Fruit fly (Drosophila melanogaster) whole organism, embryonic: ENCODE results near the gene Vha16-5.
A peak's percentile ranks its signal among the peaks of the same experiment; 100 is the strongest.

Experiments
- ATbp ChIP-seq: fragments of 200-800 bp; sonication (Bioruptor generic); optimal IDR thresholded peaks from 2 replicates; lab custom pipeline; 2017; ENCODE audit warnings: missing biosample characterization, mild to moderate bottlenecking, missing genetic modification characterization, missing genetic modification reagents
- Abd-B ChIP-seq: fragments of 200-800 bp; sonication (Bioruptor generic); optimal IDR thresholded peaks from 2 replicates; lab custom pipeline; 2018; ENCODE audit warnings: missing biosample characterization, mild to moderate bottlenecking, missing genetic modification characterization, moderate library complexity
- Antp ChIP-seq: fragments of 200-800 bp; sonication (Bioruptor generic); optimal IDR thresholded peaks from 3 replicates; lab custom pipeline; 2016; ENCODE audit warnings: missing biosample characterization, missing genetic modification characterization
- B-H1 ChIP-seq: fragments of 200-800 bp; sonication (Bioruptor generic); IDR thresholded peaks from 3 replicates; pipeline ENCODE4 v1.3.6; 2022; ENCODE audit warnings: missing biosample characterization, missing genetic modification characterization
- B-H2 ChIP-seq: fragments of 200-800 bp; sonication (Bioruptor generic); optimal IDR thresholded peaks from 2 replicates; lab custom pipeline; 2018; ENCODE audit warnings: missing biosample characterization, mild to moderate bottlenecking, missing genetic modification characterization
- Bteb2 ChIP-seq: fragments of 200-800 bp; sonication (Bioruptor generic); optimal IDR thresholded peaks from 2 replicates; lab custom pipeline; 2016; ENCODE audit warnings: missing biosample characterization, missing genetic modification characterization
- CG10274 ChIP-seq: fragments of 200-800 bp; sonication (Bioruptor generic); optimal IDR thresholded peaks from 3 replicates; lab custom pipeline; 2017; ENCODE audit warnings: missing biosample characterization, mild to moderate bottlenecking, missing genetic modification characterization
- CG10321 ChIP-seq: fragments of 200-800 bp; sonication (Bioruptor generic); IDR thresholded peaks from 2 replicates; pipeline ENCODE4 v1.3.6; 2022; ENCODE audit warnings: missing biosample characterization, missing genetic modification characterization
- CG11723 ChIP-seq: fragments of 200-800 bp; sonication (Bioruptor generic); optimal IDR thresholded peaks from 2 replicates; lab custom pipeline; 2017; ENCODE audit warnings: missing biosample characterization, mild to moderate bottlenecking, missing genetic modification characterization
- CG13624 ChIP-seq: fragments of 200-800 bp; sonication (Bioruptor generic); optimal IDR thresholded peaks from 2 replicates; lab custom pipeline; 2016; ENCODE audit warnings: missing biosample characterization, missing genetic modification characterization
- CG14667 ChIP-seq: fragments of 200-800 bp; sonication (Bioruptor generic); IDR thresholded peaks from 2 replicates; pipeline ENCODE4 v1.3.6; 2022; ENCODE audit warnings: missing biosample characterization, missing genetic modification characterization
- CG1529 ChIP-seq: fragments of 200-800 bp; sonication (Bioruptor generic); optimal IDR thresholded peaks from 3 replicates; lab custom pipeline; 2018; ENCODE audit warnings: missing biosample characterization, missing genetic modification characterization
- CG15514 ChIP-seq: fragments of 200-800 bp; sonication (Bioruptor generic); optimal IDR thresholded peaks from 3 replicates; lab custom pipeline; 2017; ENCODE audit warnings: missing biosample characterization, missing genetic modification characterization, mild to moderate bottlenecking, moderate library complexity, missing genetic modification reagents
- CG1603 ChIP-seq: fragments of 200-800 bp; sonication (Bioruptor generic); optimal IDR thresholded peaks from 2 replicates; lab custom pipeline; 2019; ENCODE audit warnings: missing biosample characterization, mild to moderate bottlenecking, missing genetic modification characterization, moderate library complexity
- CG30403 ChIP-seq: fragments of 200-800 bp; sonication (Bioruptor generic); optimal IDR thresholded peaks from 3 replicates; lab custom pipeline; 2016; ENCODE audit warnings: missing biosample characterization, missing genetic modification characterization
- CG3163 ChIP-seq: fragments of 200-800 bp; sonication (Bioruptor generic); optimal IDR thresholded peaks from 3 replicates; lab custom pipeline; 2016; ENCODE audit warnings: missing biosample characterization, missing genetic modification characterization
- CG4617 ChIP-seq: fragments of 200-800 bp; sonication (Bioruptor generic); optimal IDR thresholded peaks from 3 replicates; lab custom pipeline; 2016; ENCODE audit warnings: missing biosample characterization, missing genetic modification characterization, borderline replicate concordance
- CG7963 ChIP-seq: fragments of 200-800 bp; sonication (Bioruptor generic); IDR thresholded peaks from 3 replicates; pipeline ENCODE4 v1.3.6; 2022; ENCODE audit warnings: missing biosample characterization, missing genetic modification characterization; ENCODE audit not compliant: partially characterized antibody
- CG8944 ChIP-seq: fragments of 200-800 bp; sonication (Bioruptor generic); optimal IDR thresholded peaks from 3 replicates; lab custom pipeline; 2016; ENCODE audit warnings: missing biosample characterization, missing genetic modification characterization
- Chrac-16 ChIP-seq: fragments of 200-800 bp; sonication (Bioruptor generic); optimal IDR thresholded peaks from 3 replicates; lab custom pipeline; 2016; ENCODE audit warnings: missing biosample characterization, missing genetic modification characterization
- D ChIP-seq, 2 experiments: fragments of 200-800 bp in 1 of 2; fragments of >200 bp in 1 of 2; sonication (Bioruptor generic) in 1 of 2; optimal IDR thresholded peaks; 2 replicates in 1 of 2; 3 replicates in 1 of 2; lab custom pipeline; 2017; ENCODE audit warnings: mild to moderate bottlenecking in 1 of 2, missing biosample characterization in 1 of 2, missing genetic modification characterization in 1 of 2, missing genetic modification reagents in 1 of 2
- Dbx ChIP-seq: fragments of 200-800 bp; sonication (Bioruptor generic); IDR thresholded peaks from 3 replicates; pipeline ENCODE4 v1.3.6; 2022; ENCODE audit warnings: missing biosample characterization, missing genetic modification characterization
- E2f1 ChIP-seq: fragments of 200-800 bp; sonication (Bioruptor generic); IDR thresholded peaks from 2 replicates; pipeline ENCODE4 v1.3.6; 2022; ENCODE audit warnings: missing biosample characterization, missing genetic modification characterization
- Elba2 ChIP-seq: fragments of 200-800 bp; sonication (Bioruptor generic); optimal IDR thresholded peaks from 3 replicates; lab custom pipeline; 2016; ENCODE audit warnings: missing biosample characterization, missing genetic modification characterization
- Ets65A ChIP-seq: fragments of 200-800 bp; sonication (Bioruptor generic); peaks from one replicate; lab custom pipeline; 2016; ENCODE audit warnings: missing biosample characterization, missing genetic modification characterization
- HLH4C ChIP-seq: fragments of 200-800 bp; sonication (Bioruptor generic); IDR thresholded peaks from 3 replicates; pipeline ENCODE4 v1.3.6; 2022; ENCODE audit warnings: missing biosample characterization, missing genetic modification characterization; ENCODE audit not compliant: partially characterized antibody
- Lim3 ChIP-seq: fragments of 200-800 bp; sonication (Bioruptor generic); IDR thresholded peaks from 2 replicates; pipeline ENCODE4 v1.3.6; 2022; ENCODE audit warnings: missing biosample characterization, missing genetic modification characterization
- MESR4 ChIP-seq: fragments of 200-800 bp; sonication (Bioruptor generic); optimal IDR thresholded peaks from 2 replicates; lab custom pipeline; 2018; ENCODE audit warnings: missing biosample characterization, mild to moderate bottlenecking, missing genetic modification characterization, moderate library complexity
- MTF-1 ChIP-seq: fragments of 200-800 bp; sonication (Bioruptor generic); optimal IDR thresholded peaks from 2 replicates; lab custom pipeline; 2018; ENCODE audit warnings: missing biosample characterization, mild to moderate bottlenecking, missing genetic modification characterization, borderline replicate concordance
- Med ChIP-seq: fragments of 200-800 bp; sonication (Bioruptor generic); peaks from one replicate; lab custom pipeline; 2016; ENCODE audit warnings: missing biosample characterization, missing genetic modification characterization, mild to moderate bottlenecking, inconsistent platforms, moderate library complexity
- Side ChIP-seq: fragments of 200-800 bp; sonication (Bioruptor generic); optimal IDR thresholded peaks from 2 replicates; lab custom pipeline; 2016; ENCODE audit warnings: missing biosample characterization, missing genetic modification characterization
- Sox100B ChIP-seq: fragments of 200-800 bp; sonication (Bioruptor generic); optimal IDR thresholded peaks from 3 replicates; lab custom pipeline; 2018; ENCODE audit warnings: missing biosample characterization, mild to moderate bottlenecking, missing genetic modification characterization
- Ssrp ChIP-seq: fragments of 200-800 bp; sonication (Bioruptor generic); optimal IDR thresholded peaks from 2 replicates; lab custom pipeline; 2018; ENCODE audit warnings: missing biosample characterization, mild to moderate bottlenecking, missing genetic modification characterization, moderate library complexity
- Vsx1 ChIP-seq: fragments of 200-800 bp; sonication (Bioruptor generic); optimal IDR thresholded peaks from 2 replicates; lab custom pipeline; 2017; ENCODE audit warnings: missing biosample characterization, mild to moderate bottlenecking, missing genetic modification characterization, missing genetic modification reagents
- ase ChIP-seq: fragments of 200-800 bp; sonication (Bioruptor generic); IDR thresholded peaks from 3 replicates; pipeline ENCODE4 v1.3.6; 2022; ENCODE audit warnings: missing biosample characterization, missing genetic modification characterization
- bbx ChIP-seq: fragments of 200-800 bp; sonication (Bioruptor generic); IDR thresholded peaks from 2 replicates; pipeline ENCODE4 v1.3.6; 2022; ENCODE audit warnings: missing biosample characterization, missing genetic modification characterization; ENCODE audit not compliant: partially characterized antibody
- cas ChIP-seq: fragments of 200-800 bp; sonication (Bioruptor generic); IDR thresholded peaks from 2 replicates; pipeline ENCODE4 v1.3.6; 2022; ENCODE audit warnings: missing biosample characterization, missing genetic modification characterization
- fd3F ChIP-seq: fragments of 200-800 bp; sonication (Bioruptor generic); optimal IDR thresholded peaks from 2 replicates; lab custom pipeline; 2018; ENCODE audit warnings: missing biosample characterization, mild to moderate bottlenecking, missing genetic modification characterization, moderate library complexity
- gfzf ChIP-seq: fragments of 200-800 bp; sonication (Bioruptor generic); optimal IDR thresholded peaks from 2 replicates; lab custom pipeline; 2016; ENCODE audit warnings: missing biosample characterization, mild to moderate bottlenecking, missing genetic modification characterization, moderate library complexity
- hbn ChIP-seq: fragments of 200-800 bp; sonication (Bioruptor generic); IDR thresholded peaks from 2 replicates; pipeline ENCODE4 v1.3.6; 2022; ENCODE audit warnings: missing biosample characterization, missing genetic modification characterization; ENCODE audit not compliant: partially characterized antibody
- knrl ChIP-seq: fragments of 200-800 bp; sonication (Bioruptor generic); IDR thresholded peaks from 3 replicates; pipeline ENCODE4 v1.3.6; 2022; ENCODE audit warnings: missing biosample characterization, missing genetic modification characterization; ENCODE audit not compliant: partially characterized antibody
- nau ChIP-seq: fragments of 200-800 bp; sonication (Bioruptor generic); optimal IDR thresholded peaks from 3 replicates; lab custom pipeline; 2017; ENCODE audit warnings: missing biosample characterization, mild to moderate bottlenecking, missing genetic modification characterization, missing genetic modification reagents
- pan ChIP-seq, 4 experiments: fragments of >200 bp in 3 of 4; fragments of 200-800 bp in 1 of 4; sonication (Bioruptor generic) in 1 of 4; optimal IDR thresholded peaks in 3 of 4; IDR thresholded peaks in 1 of 4; 2 replicates each; pipeline versions ENCODE4 v1.3.6 to Lab custom; 2017 to 2022; ENCODE audit warnings: missing biosample characterization in 2 of 4, missing genetic modification characterization in 2 of 4, mixed read lengths in 1 of 4
- pum ChIP-seq: fragments of 200-800 bp; sonication (Bioruptor generic); optimal IDR thresholded peaks from 2 replicates; lab custom pipeline; 2016; ENCODE audit warnings: missing biosample characterization, missing genetic modification characterization
- tin ChIP-seq: fragments of 200-800 bp; sonication (Bioruptor generic); optimal IDR thresholded peaks from 3 replicates; lab custom pipeline; 2016; ENCODE audit warnings: missing biosample characterization, missing genetic modification characterization
- twi ChIP-seq: fragments of 200-800 bp; optimal IDR thresholded peaks from 2 replicates; lab custom pipeline; 2019; ENCODE audit warnings: missing biosample characterization, mild to moderate bottlenecking, missing genetic modification characterization, moderate library complexity
- tx ChIP-seq: fragments of 200-800 bp; sonication (Bioruptor generic); optimal IDR thresholded peaks from 2 replicates; lab custom pipeline; 2016; ENCODE audit warnings: missing biosample characterization, missing genetic modification characterization
- unpg ChIP-seq: fragments of 200-800 bp; sonication (Bioruptor generic); optimal IDR thresholded peaks from 3 replicates; lab custom pipeline; 2018; ENCODE audit warnings: missing biosample characterization, mild to moderate bottlenecking, missing genetic modification characterization, moderate library complexity
- zfh1 ChIP-seq: fragments of 200-800 bp; sonication (Bioruptor generic); IDR thresholded peaks from 3 replicates; pipeline ENCODE4 v1.3.6; 2022; ENCODE audit warnings: missing biosample characterization, missing genetic modification characterization

Gene Vha16-5

DNA sequence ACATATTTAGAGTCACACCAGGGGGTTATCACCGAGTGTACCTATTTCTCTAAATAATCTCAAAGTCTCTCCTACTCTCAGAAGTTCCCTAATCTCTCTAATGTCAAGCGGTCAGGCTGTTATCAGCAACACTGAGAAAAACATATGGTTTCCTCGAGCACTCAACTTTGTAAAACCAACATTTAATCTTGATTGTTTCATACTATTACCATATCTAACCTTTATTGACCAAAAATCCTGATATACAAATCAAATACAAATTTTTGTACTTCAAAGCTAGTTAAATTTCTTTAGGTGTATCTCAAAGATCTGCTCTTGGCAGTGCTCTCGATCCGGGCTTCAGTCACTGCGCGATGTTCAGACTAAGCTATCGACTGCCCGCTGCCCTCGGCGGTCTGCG lies 33.6 kb downstream of the Vha16-5 start, which contains the start of gene CG6415 (continued):
- TF ChIP-seq nau (GFP tag; lab: Kevin White, UChicago) = peak; percentile 31
- peak; percentile 44 for TF ChIP-seq CG15514 (GFP tag; lab: Kevin White, UChicago)
- TF ChIP-seq Vsx1 (GFP tag; lab: Kevin White, UChicago) = peak; percentile 10
- TF ChIP-seq fd3F (GFP tag; lab: Kevin White, UChicago) = peak; percentile 60
- peak; percentile 44 for TF ChIP-seq pum (GFP tag; lab: Kevin White, UChicago)
- no peak for TF ChIP-seq Lim3 (GFP tag; lab: Robert Waterston, UW)
- TF ChIP-seq tin (GFP tag; lab: Kevin White, UChicago) = peak; percentile 70
- TF ChIP-seq Dbx (GFP tag; lab: Robert Waterston, UW) = no peak
- TF ChIP-seq MESR4 (GFP tag; lab: Kevin White, UChicago) = no peak
- TF ChIP-seq Ssrp (tag; lab: Kevin White, UChicago) = peak; percentile 70
- no peak for TF ChIP-seq Ets65A (GFP tag; lab: Kevin White, UChicago)
- TF ChIP-seq CG14667 (GFP tag; lab: Robert Waterston, UW) = 0 out of 2 replicates have a peak, but pooled peaks have one; percentile 31
- TF ChIP-seq Side (GFP tag; lab: Kevin White, UChicago) = peak; percentile 44
- TF ChIP-seq ATbp (GFP tag; lab: Kevin White, UChicago) = peak; percentile 71
- TF ChIP-seq Sox100B (GFP tag; lab: Kevin White, UChicago) = peak; percentile 68
- TF ChIP-seq pan (optimal IDR thresholded peaks at IDR 0.05; lab: Kevin White, UChicago) = no peak
- peak in 1 of 2 experiments; percentile 78 for TF ChIP-seq pan (GFP tag; optimal IDR thresholded peaks at IDR 0.05 in 1 of 2, IDR thresholded peaks at IDR 0.05 in 1 of 2)
- TF ChIP-seq CG1603 (tag; lab: Kevin White, UChicago) = peak; percentile 84
- peak; percentile 70 for TF ChIP-seq CG13624 (GFP tag; lab: Kevin White, UChicago)
- TF ChIP-seq bbx = no peak
- TF ChIP-seq Med (GFP tag; lab: Kevin White, UChicago) = peak; percentile 95
- peak; percentile 42 for TF ChIP-seq CG3163
- TF ChIP-seq ase (GFP tag; lab: Robert Waterston, UW) = peak; percentile 73; the same call in 2 of the 3 replicates
- TF ChIP-seq CG30403 = peak; percentile 69
- TF ChIP-seq Abd-B = peak; percentile 48
- no peak for TF ChIP-seq knrl
- no peak for TF ChIP-seq D (optimal IDR thresholded peaks at IDR 0.05; lab: Kevin White, UChicago)
- peak; percentile 68 for TF ChIP-seq D (GFP tag; optimal IDR thresholded peaks at IDR 0.05; lab: Kevin White, UChicago)
- TF ChIP-seq tx (GFP tag; lab: Kevin White, UChicago) = peak; percentile 15
- peak; percentile 81 for TF ChIP-seq unpg (GFP tag; lab: Kevin White, UChicago)
- peak; percentile 83 for TF ChIP-seq zfh1
- peak; percentile 73 for TF ChIP-seq Chrac-16 (GFP tag; lab: Kevin White, UChicago)
- no peak for TF ChIP-seq CG7963 (GFP tag; lab: Robert Waterston, UW)
- 0 out of 2 replicates have a peak, but pooled peaks have one; percentile 19 for TF ChIP-seq cas
- no peak for TF ChIP-seq twi (tag; lab: Kevin White, UChicago)
- peak; percentile 59 for TF ChIP-seq CG1529 (GFP tag; lab: Kevin White, UChicago)
- TF ChIP-seq CG8944 = peak; percentile 60
- no peak for TF ChIP-seq B-H2
- no peak for TF ChIP-seq hbn (GFP tag; lab: Robert Waterston, UW)
- TF ChIP-seq Elba2 (GFP tag; lab: Kevin White, UChicago) = no peak
- peak; percentile 68 for TF ChIP-seq E2f1 (GFP tag; lab: Robert Waterston, UW)
- TF ChIP-seq gfzf (GFP tag; lab: Kevin White, UChicago) = no peak
- no peak for TF ChIP-seq CG4617 (GFP tag; lab: Kevin White, UChicago)
- TF ChIP-seq CG11723 (GFP tag; lab: Kevin White, UChicago) = peak; percentile 40
- TF ChIP-seq CG10274 (GFP tag; lab: Kevin White, UChicago) = peak; percentile 44
- peak; percentile 50 for TF ChIP-seq MTF-1
- peak; percentile 56 for TF ChIP-seq Antp (GFP tag; lab: Kevin White, UChicago)
- peak; percentile 53 for TF ChIP-seq B-H1 (GFP tag; lab: Robert Waterston, UW)
- 0 out of 2 replicates have a peak, but pooled peaks have one; percentile 17 for TF ChIP-seq CG10321 (GFP tag; lab: Robert Waterston, UW)
- TF ChIP-seq HLH4C (GFP tag; lab: Robert Waterston, UW) = no peak
- peak; percentile 45 for TF ChIP-seq Bteb2
